Worm (Caenorhabditis elegans) whole organism, young adult: ENCODE data around the gene F48F7.3.
A peak's percentile ranks its signal among the peaks of the same experiment; 100 is the strongest.

Experiments
- B0035.1 ChIP-seq: sonication (generic microtip); optimal IDR thresholded peaks from 2 replicates; lab custom pipeline; 2016; ENCODE audit warnings: missing genetic modification characterization, mild to moderate bottlenecking, missing compliant biosample characterization, missing genotype, missing genetic modification reagents
- B0261.1 ChIP-seq: sonication (generic microtip); optimal IDR thresholded peaks from 2 replicates; lab custom pipeline; 2016; ENCODE audit warnings: mild to moderate bottlenecking, missing genetic modification characterization, moderate library complexity, missing compliant biosample characterization
- B0336.3 ChIP-seq: fragments of 200-800 bp; sonication (Bioruptor generic); IDR thresholded peaks from 2 replicates; pipeline ENCODE4 v1.3.6; 2022; ENCODE audit warnings: missing genetic modification characterization, missing compliant biosample characterization
- F22D6.2 ChIP-seq: sonication (generic microtip); optimal IDR thresholded peaks from 2 replicates; lab custom pipeline; 2016; ENCODE audit warnings: mild to moderate bottlenecking, missing genetic modification characterization, missing compliant biosample characterization
- F23B12.7 ChIP-seq: sonication (generic microtip); optimal IDR thresholded peaks from 2 replicates; lab custom pipeline; 2017; ENCODE audit warnings: missing genetic modification characterization, mild to moderate bottlenecking, missing compliant biosample characterization, antibody characterized with exemption, moderate library complexity; ENCODE audit not compliant: insufficient read depth
- F33H1.4 ChIP-seq: fragments of 200-800 bp; sonication (Bioruptor generic); IDR thresholded peaks from 2 replicates; pipeline ENCODE4 v1.3.6; 2022; ENCODE audit warnings: missing genetic modification reagents, missing genetic modification characterization, missing compliant biosample characterization
- F37B4.10 ChIP-seq: fragments of 200-800 bp; sonication (Bioruptor generic); IDR thresholded peaks from 2 replicates; pipeline ENCODE4 v1.3.6; 2022; ENCODE audit warnings: missing genetic modification characterization, missing compliant biosample characterization
- F55B11.4 ChIP-seq: sonication (generic microtip); optimal IDR thresholded peaks from 2 replicates; lab custom pipeline; 2016; ENCODE audit warnings: missing compliant biosample characterization, missing genetic modification characterization, borderline replicate concordance; ENCODE audit not compliant: insufficient read depth
- K12H6.12 ChIP-seq: fragments of 200-800 bp; sonication (Bioruptor generic); optimal IDR thresholded peaks from 2 replicates; lab custom pipeline; 2018; ENCODE audit warnings: mild to moderate bottlenecking, missing genetic modification characterization, missing compliant biosample characterization
- T07F8.4 ChIP-seq: sonication (generic microtip); optimal IDR thresholded peaks from 2 replicates; lab custom pipeline; 2016; ENCODE audit warnings: mild to moderate bottlenecking, missing genetic modification characterization, moderate library complexity, missing compliant biosample characterization
- T26A5.8 ChIP-seq: sonication (generic microtip); optimal IDR thresholded peaks from 2 replicates; lab custom pipeline; 2016; ENCODE audit warnings: missing genetic modification characterization, missing compliant biosample characterization
- Y56A3A.18 ChIP-seq: fragments of 200-800 bp; sonication (Bioruptor generic); IDR thresholded peaks from 2 replicates; pipeline ENCODE4 v1.3.6; 2022; ENCODE audit warnings: missing genetic modification reagents, missing genetic modification characterization, missing compliant biosample characterization
- akir-1 ChIP-seq: fragments of 200-800 bp; sonication (Bioruptor generic); optimal IDR thresholded peaks from 2 replicates; lab custom pipeline; 2018; ENCODE audit warnings: mild to moderate bottlenecking, missing genetic modification characterization, moderate library complexity, missing compliant biosample characterization
- athp-1 ChIP-seq: sonication (generic microtip); optimal IDR thresholded peaks from 2 replicates; lab custom pipeline; 2017; ENCODE audit warnings: mild to moderate bottlenecking, missing genetic modification characterization, missing compliant biosample characterization
- attf-3 ChIP-seq: fragments of 200-800 bp; sonication (Bioruptor generic); conservative IDR thresholded peaks from 2 replicates; pipeline ENCODE4 v1.3.6; 2022; ENCODE audit warnings: missing genetic modification reagents, missing genetic modification characterization, missing compliant biosample characterization
- attf-5 ChIP-seq: fragments of 200-800 bp; sonication (Bioruptor generic); optimal IDR thresholded peaks from 2 replicates; lab custom pipeline; 2018; ENCODE audit warnings: mild to moderate bottlenecking, missing genetic modification characterization, missing compliant biosample characterization
- attf-6 ChIP-seq: fragments of 200-800 bp; sonication (Bioruptor generic); IDR thresholded peaks from 2 replicates; pipeline ENCODE4 v1.3.6; 2022; ENCODE audit warnings: missing genetic modification reagents, missing genetic modification characterization, missing compliant biosample characterization
- cebp-1 ChIP-seq, 2 experiments: fragments of 200-800 bp in 1 of 2; sonication (Bioruptor generic) in 1 of 2; sonication (generic microtip) in 1 of 2; IDR thresholded peaks in 1 of 2; optimal IDR thresholded peaks in 1 of 2; 2 replicates each; pipeline versions ENCODE4 v1.3.6 to Lab custom; 2017 to 2022; ENCODE audit warnings: missing compliant biosample characterization in 2 of 2, missing genetic modification characterization in 2 of 2, mild to moderate bottlenecking in 1 of 2, missing genetic modification reagents in 1 of 2, moderate library complexity in 1 of 2
- ceh-27 ChIP-seq: fragments of 200-800 bp; sonication (Bioruptor generic); optimal IDR thresholded peaks from 2 replicates; lab custom pipeline; 2018; ENCODE audit warnings: mild to moderate bottlenecking, missing genetic modification characterization, moderate library complexity, missing compliant biosample characterization
- ceh-40 ChIP-seq: fragments of 200-800 bp; sonication (Bioruptor generic); IDR thresholded peaks from 2 replicates; pipeline ENCODE4 v1.3.6; 2022; ENCODE audit warnings: missing genetic modification characterization, missing compliant biosample characterization
- ceh-91 ChIP-seq: fragments of 200-800 bp; sonication (Bioruptor generic); IDR thresholded peaks from 2 replicates; pipeline ENCODE4 v1.3.6; 2022; ENCODE audit warnings: missing genetic modification reagents, missing genetic modification characterization, missing compliant biosample characterization
- chd-7 ChIP-seq: sonication (generic microtip); optimal IDR thresholded peaks from 2 replicates; lab custom pipeline; 2016; ENCODE audit warnings: mild to moderate bottlenecking, missing genetic modification characterization, moderate library complexity, missing compliant biosample characterization
- efl-1 ChIP-seq: fragments of 150-350 bp; optimal IDR thresholded peaks from 2 replicates; lab custom pipeline; 2014; ENCODE audit warnings: missing biosample characterization, missing genetic modification reagents, missing genetic modification characterization
- ekl-4 ChIP-seq: fragments of 200-800 bp; sonication (Bioruptor generic); IDR thresholded peaks from 2 replicates; pipeline ENCODE4 v1.3.6; 2022; ENCODE audit warnings: missing genetic modification reagents, missing genetic modification characterization, missing compliant biosample characterization
- gei-17 ChIP-seq: fragments of 200-800 bp; sonication (Bioruptor generic); optimal IDR thresholded peaks from 2 replicates; lab custom pipeline; 2018; ENCODE audit warnings: mild to moderate bottlenecking, missing genetic modification characterization, missing compliant biosample characterization
- him-1 ChIP-seq: sonication (generic microtip); optimal IDR thresholded peaks from 2 replicates; lab custom pipeline; 2016; ENCODE audit warnings: missing genotype, missing genetic modification reagents, missing genetic modification characterization, missing compliant biosample characterization
- hlh-26 ChIP-seq: fragments of 200-800 bp; sonication (Bioruptor generic); conservative IDR thresholded peaks from 2 replicates; pipeline ENCODE4 v1.3.6; 2022; ENCODE audit warnings: missing genetic modification reagents, missing genetic modification characterization, missing compliant biosample characterization
- lag-1 ChIP-seq: fragments of 200-800 bp; sonication (Bioruptor generic); IDR thresholded peaks from 2 replicates; pipeline ENCODE4 v1.3.6; 2022; ENCODE audit warnings: missing genetic modification reagents, missing genetic modification characterization, missing compliant biosample characterization
- lin-26 ChIP-seq: fragments of 200-800 bp; sonication (Bioruptor generic); IDR thresholded peaks from 2 replicates; pipeline ENCODE4 v1.3.6; 2022; ENCODE audit warnings: missing genetic modification reagents, missing genetic modification characterization, missing compliant biosample characterization
- lin-35 ChIP-seq, 3 experiments: fragments of 150-350 bp in 2 of 3; sonication (generic microtip) in 1 of 3; optimal IDR thresholded peaks; 2 replicates each; lab custom pipeline; 2014 to 2018; ENCODE audit warnings: missing biosample characterization in 3 of 3, missing genetic modification characterization in 3 of 3, missing genetic modification reagents in 3 of 3
- lin-40 ChIP-seq: sonication (generic microtip); optimal IDR thresholded peaks from 2 replicates; lab custom pipeline; 2016; ENCODE audit warnings: missing genetic modification characterization, mild to moderate bottlenecking, missing compliant biosample characterization, missing genotype, missing genetic modification reagents
- lir-1 ChIP-seq: fragments of 200-800 bp; sonication (Bioruptor generic); conservative IDR thresholded peaks from 2 replicates; pipeline ENCODE4 v1.3.6; 2022; ENCODE audit warnings: missing genetic modification reagents, missing genetic modification characterization, missing compliant biosample characterization
- lsl-1 ChIP-seq: fragments of 200-800 bp; sonication (Bioruptor generic); optimal IDR thresholded peaks from 2 replicates; lab custom pipeline; 2018; ENCODE audit warnings: mild to moderate bottlenecking, missing genetic modification characterization, moderate library complexity, missing compliant biosample characterization
- madf-10 ChIP-seq: sonication (generic microtip); optimal IDR thresholded peaks from 2 replicates; lab custom pipeline; 2016; ENCODE audit warnings: mild to moderate bottlenecking, missing genetic modification characterization, missing compliant biosample characterization
- mel-28 ChIP-seq: sonication (generic microtip); optimal IDR thresholded peaks from 2 replicates; lab custom pipeline; 2016; ENCODE audit warnings: borderline replicate concordance, mild to moderate bottlenecking, missing genetic modification characterization, missing compliant biosample characterization
- nfya-1 ChIP-seq: sonication (generic microtip); optimal IDR thresholded peaks from 2 replicates; lab custom pipeline; 2017; ENCODE audit warnings: antibody characterized with exemption, missing compliant biosample characterization, missing genetic modification characterization, borderline replicate concordance; ENCODE audit not compliant: insufficient read depth
- nfyb-1 ChIP-seq: fragments of 200-800 bp; sonication (Bioruptor generic); IDR thresholded peaks from 2 replicates; pipeline ENCODE4 v1.3.6; 2022; ENCODE audit warnings: missing genetic modification reagents, missing genetic modification characterization, missing compliant biosample characterization
- nhr-80 ChIP-seq: sonication (generic microtip); optimal IDR thresholded peaks from 2 replicates; lab custom pipeline; 2016; ENCODE audit warnings: missing genetic modification characterization, missing compliant biosample characterization
- rcor-1 ChIP-seq: fragments of 200-800 bp; sonication (Bioruptor generic); IDR thresholded peaks from 2 replicates; pipeline ENCODE4 v1.3.6; 2022; ENCODE audit warnings: missing genetic modification reagents, missing genetic modification characterization, missing compliant biosample characterization
- sdz-38 ChIP-seq: sonication (generic microtip); optimal IDR thresholded peaks from 2 replicates; lab custom pipeline; 2016; ENCODE audit warnings: missing genotype, missing genetic modification characterization, missing compliant biosample characterization
- snpc-3.4 ChIP-seq: sonication (generic microtip); optimal IDR thresholded peaks from 2 replicates; lab custom pipeline; 2017; ENCODE audit warnings: missing genetic modification characterization, mild to moderate bottlenecking, missing compliant biosample characterization, antibody characterized with exemption, moderate library complexity, missing genotype, missing genetic modification reagents
- sptf-2 ChIP-seq: fragments of 200-800 bp; sonication (Bioruptor generic); optimal IDR thresholded peaks from 2 replicates; lab custom pipeline; 2018; ENCODE audit warnings: mild to moderate bottlenecking, missing genetic modification characterization, missing compliant biosample characterization
- unc-62 ChIP-seq: fragments of 150-350 bp; optimal IDR thresholded peaks from 2 replicates; lab custom pipeline; 2014; ENCODE audit warnings: missing biosample characterization, missing genetic modification reagents, missing genetic modification characterization
- zfh-2 ChIP-seq: fragments of 200-800 bp; sonication (Bioruptor generic); conservative IDR thresholded peaks from 2 replicates; pipeline ENCODE4 v1.3.6; 2022; ENCODE audit warnings: missing genetic modification reagents, missing genetic modification characterization, missing compliant biosample characterization
- ztf-18 ChIP-seq: sonication (generic microtip); optimal IDR thresholded peaks from 2 replicates; lab custom pipeline; 2016; ENCODE audit warnings: missing genotype, mild to moderate bottlenecking, missing genetic modification characterization, missing compliant biosample characterization
- ztf-26 ChIP-seq: sonication (generic microtip); optimal IDR thresholded peaks from 2 replicates; lab custom pipeline; 2017; ENCODE audit warnings: missing genetic modification characterization, missing compliant biosample characterization
- ztf-3 ChIP-seq: fragments of 200-800 bp; sonication (Bioruptor generic); optimal IDR thresholded peaks from 2 replicates; lab custom pipeline; 2018; ENCODE audit warnings: mild to moderate bottlenecking, missing genetic modification characterization, missing compliant biosample characterization
- ztf-6 ChIP-seq: fragments of 200-800 bp; sonication (Bioruptor generic); IDR thresholded peaks from 2 replicates; pipeline ENCODE4 v1.3.6; 2022; ENCODE audit warnings: missing genetic modification reagents, missing genetic modification characterization, missing compliant biosample characterization

F48F7.3 gene

ce11 chrX:13920374-13920986 lies 42.8 kb upstream of the F48F7.3 start:
- no peak for TF ChIP-seq him-1 (tag; lab: Kevin White, UChicago)
- no peak for TF ChIP-seq lin-26 (GFP tag; lab: Robert Waterston, UW)
- TF ChIP-seq ztf-18 (tag; lab: Kevin White, UChicago), result no peak
- TF ChIP-seq Y56A3A.18 (GFP tag; lab: Robert Waterston, UW), result no peak
- TF ChIP-seq chd-7 (tag; lab: Kevin White, UChicago), result peak; percentile 54
- no peak for TF ChIP-seq unc-62 (GFP tag; lab: Kevin White, UChicago)
- no peak for TF ChIP-seq F23B12.7 (tag; lab: Kevin White, UChicago)
- TF ChIP-seq ceh-40 (GFP tag; lab: Robert Waterston, UW), result no peak
- TF ChIP-seq hlh-26 (GFP tag; lab: Robert Waterston, UW), result no peak
- no peak for TF ChIP-seq sptf-2
- no peak for TF ChIP-seq B0336.3 (GFP tag; lab: Robert Waterston, UW)
- TF ChIP-seq akir-1, result no peak
- no peak for TF ChIP-seq ceh-91 (GFP tag; lab: Robert Waterston, UW)
- TF ChIP-seq T07F8.4 (tag; lab: Kevin White, UChicago), result no peak
- TF ChIP-seq ztf-26, result peak; percentile 46
- TF ChIP-seq lag-1 (GFP tag; lab: Robert Waterston, UW), result no peak
- TF ChIP-seq attf-6 (GFP tag; lab: Robert Waterston, UW), result no peak
- TF ChIP-seq efl-1 (GFP tag; lab: Kevin White, UChicago), result no peak
- TF ChIP-seq attf-3 (GFP tag; lab: Robert Waterston, UW), result no peak
- TF ChIP-seq mel-28 (tag; lab: Kevin White, UChicago), result no peak
- no peak for TF ChIP-seq athp-1 (tag; lab: Kevin White, UChicago)
- TF ChIP-seq gei-17 (GFP tag; lab: Kevin White, UChicago), result no peak
- TF ChIP-seq K12H6.12 (tag; lab: Kevin White, UChicago), result no peak
- TF ChIP-seq lin-40 (tag; lab: Kevin White, UChicago), result peak; percentile 85
- no peak for TF ChIP-seq lin-35 (GFP tag; optimal IDR thresholded peaks at IDR 0.05; lab: Kevin White, UChicago)
- TF ChIP-seq nfya-1 (tag; lab: Kevin White, UChicago), result no peak
- no peak for TF ChIP-seq lsl-1 (GFP tag; lab: Kevin White, UChicago)
- peak; percentile 66 for TF ChIP-seq ceh-27 (GFP tag; lab: Kevin White, UChicago)
- no peak for TF ChIP-seq nfyb-1 (GFP tag; lab: Robert Waterston, UW)
- no peak for TF ChIP-seq cebp-1 (GFP tag; IDR thresholded peaks at IDR 0.05; lab: Robert Waterston, UW)
- no peak for TF ChIP-seq cebp-1 (tag; optimal IDR thresholded peaks at IDR 0.05; lab: Kevin White, UChicago)
- TF ChIP-seq F22D6.2 (tag; lab: Kevin White, UChicago), result no peak
- TF ChIP-seq snpc-3.4 (tag; lab: Kevin White, UChicago), result no peak
- TF ChIP-seq ekl-4 (GFP tag; lab: Robert Waterston, UW), result no peak
- TF ChIP-seq ztf-3, result no peak
- no peak for TF ChIP-seq attf-5 (GFP tag; lab: Kevin White, UChicago)
- TF ChIP-seq sdz-38 (tag; lab: Kevin White, UChicago), result no peak
- no peak for TF ChIP-seq B0261.1 (tag; lab: Kevin White, UChicago)
- TF ChIP-seq B0035.1, result no peak
- TF ChIP-seq F33H1.4, result no peak
- TF ChIP-seq lir-1, result no peak
- TF ChIP-seq madf-10 (tag; lab: Kevin White, UChicago), result peak; percentile 2
- TF ChIP-seq F37B4.10 (GFP tag; lab: Robert Waterston, UW), result no peak
- TF ChIP-seq F55B11.4 (tag; lab: Kevin White, UChicago), result no peak
- TF ChIP-seq nhr-80 (tag; lab: Kevin White, UChicago), result peak; percentile 63
- 0 out of 2 replicates have a peak, but pooled peaks have one; percentile 35 for TF ChIP-seq rcor-1 (GFP tag; lab: Robert Waterston, UW)
- TF ChIP-seq T26A5.8 (tag; lab: Kevin White, UChicago), result no peak
- TF ChIP-seq ztf-6 (GFP tag; lab: Robert Waterston, UW), result no peak
- peak; percentile 60; the same call in 1 of the 2 replicates for TF ChIP-seq zfh-2 (GFP tag; lab: Robert Waterston, UW)
